Fruit fly (Drosophila melanogaster): Measurements from ENCODE around the gene Rpp30.
A peak's percentile ranks its signal among the peaks of the same experiment; 100 is the strongest.

Gene Rpp30

dm6 chr2L:223867-224598 is 28.1 kb downstream of the Rpp30 start:
- TF ChIP-seq OdsH (GFP tag; optimal IDR thresholded peaks at IDR 0.05) (no peak), GATAd (GFP tag; optimal IDR thresholded peaks at IDR 0.05) (no peak), Myc (optimal IDR thresholded peaks at IDR 0.05) (no peak), woc (GFP tag; optimal IDR thresholded peaks at IDR 0.05) (no peak), psq (GFP tag; optimal IDR thresholded peaks at IDR 0.05) (peak; percentile 17), Dfd (GFP tag; optimal IDR thresholded peaks at IDR 0.05) (no peak)

dm6 chr2L:223351-223750 is 28.8 kb downstream of the Rpp30 start:
- TF ChIP-seq Sp1 (GFP tag; optimal IDR thresholded peaks at IDR 0.05) (peak; percentile 76), woc (GFP tag; optimal IDR thresholded peaks at IDR 0.05) (peak; percentile 82), psq (GFP tag; optimal IDR thresholded peaks at IDR 0.05) (no peak), dmrt93B (GFP tag; optimal IDR thresholded peaks at IDR 0.05) (peak; percentile 57), sv (GFP tag; optimal IDR thresholded peaks at IDR 0.05) (peak; percentile 57), HLH106 (tag; optimal IDR thresholded peaks at IDR 0.05) (peak; percentile 70), jim (GFP tag; optimal IDR thresholded peaks at IDR 0.05) (no peak), ey (GFP tag; optimal IDR thresholded peaks at IDR 0.05) (peak; percentile 90), pan (optimal IDR thresholded peaks at IDR 0.05) (no peak), foxo (GFP tag; optimal IDR thresholded peaks at IDR 0.05) (peak; percentile 56 to 94), Jra (GFP tag; optimal IDR thresholded peaks at IDR 0.05) (peak; percentile 49), rgr (GFP tag; optimal IDR thresholded peaks at IDR 0.05) (peak; percentile 93), dsf (GFP tag; optimal IDR thresholded peaks at IDR 0.05; ENCODE audit: borderline replicate concordance) (peak; percentile 21), tai (GFP tag; optimal IDR thresholded peaks at IDR 0.05) (peak; percentile 75), Myc (optimal IDR thresholded peaks at IDR 0.05) (no peak), Rel (GFP tag; optimal IDR thresholded peaks at IDR 0.05) (peak; percentile 29), Rel (tag; optimal IDR thresholded peaks at IDR 0.05) (no peak), CG32264 (GFP tag; optimal IDR thresholded peaks at IDR 0.05) (peak; percentile 76), usp (GFP tag; optimal IDR thresholded peaks at IDR 0.05) (no peak), brk (GFP tag; optimal IDR thresholded peaks at IDR 0.05) (peak; percentile 70), N (GFP tag; optimal IDR thresholded peaks at IDR 0.05) (no peak), Hnf4 (GFP tag; optimal IDR thresholded peaks at IDR 0.05) (peak; percentile 88), Vsx2 (GFP tag; optimal IDR thresholded peaks at IDR 0.05; ENCODE audit: partially characterized antibody) (no peak), dl (GFP tag; optimal IDR thresholded peaks at IDR 0.05; ENCODE audit: insufficient read depth in 1 of 2, partially characterized antibody in 2 of 2) (no peak), GATAd (GFP tag; optimal IDR thresholded peaks at IDR 0.05) (no peak), br (GFP tag; optimal IDR thresholded peaks at IDR 0.05) (peak; percentile 90), sage (GFP tag; optimal IDR thresholded peaks at IDR 0.05) (peak; percentile 82), Dfd (GFP tag; optimal IDR thresholded peaks at IDR 0.05) (no peak), fru (GFP tag; optimal IDR thresholded peaks at IDR 0.05) (peak; percentile 87), Hr78 (GFP tag; optimal IDR thresholded peaks at IDR 0.05) (no peak), Dif (GFP tag; optimal IDR thresholded peaks at IDR 0.05; ENCODE audit: partially characterized antibody) (no peak), Abd-B (GFP tag; optimal IDR thresholded peaks at IDR 0.05) (no peak), CG9705 (GFP tag; optimal IDR thresholded peaks at IDR 0.05) (no peak), Hr83 (GFP tag; optimal IDR thresholded peaks at IDR 0.05; ENCODE audit: poor library complexity, severe bottlenecking) (peak; percentile 70), lola (GFP tag; optimal IDR thresholded peaks at IDR 0.05) (no peak), OdsH (GFP tag; optimal IDR thresholded peaks at IDR 0.05) (peak; percentile 83), Mio (GFP tag; optimal IDR thresholded peaks at IDR 0.05) (peak; percentile 25), CrebA (GFP tag; optimal IDR thresholded peaks at IDR 0.05; ENCODE audit: borderline replicate concordance) (peak; percentile 64), h (GFP tag; optimal IDR thresholded peaks at IDR 0.05) (peak; percentile 92)

Measured in whole organism, wandering third instar larva.